Worm (Caenorhabditis elegans) whole organism, L2 larva: ENCODE results near the gene F56D5.9.

Experiments used
- C34F6.9 ChIP-seq: fragments of 150-350 bp; optimal IDR thresholded peaks from 2 replicates; lab custom pipeline; 2014; ENCODE audit warnings: missing biosample characterization, missing genetic modification characterization
- R02D3.7 ChIP-seq: fragments of 150-350 bp; optimal IDR thresholded peaks from 2 replicates; lab custom pipeline; 2014; ENCODE audit warnings: missing biosample characterization, missing genetic modification characterization
- mab-5 ChIP-seq: fragments of 150-350 bp; optimal IDR thresholded peaks from 2 replicates; lab custom pipeline; 2014; ENCODE audit warnings: missing biosample characterization, missing genetic modification characterization
- nhr-12 ChIP-seq: fragments of 150-350 bp; optimal IDR thresholded peaks from 2 replicates; lab custom pipeline; 2014; ENCODE audit warnings: missing biosample characterization, missing genetic modification characterization
- nhr-237 ChIP-seq: fragments of 150-350 bp; optimal IDR thresholded peaks from 2 replicates; lab custom pipeline; 2014; ENCODE audit warnings: missing biosample characterization, missing genetic modification characterization
- nhr-6 ChIP-seq: fragments of 150-350 bp; optimal IDR thresholded peaks from 2 replicates; lab custom pipeline; 2014; ENCODE audit warnings: missing biosample characterization, missing genetic modification characterization
- sma-9 ChIP-seq, 2 experiments: fragments of 150-350 bp in 1 of 2; sonication (generic microtip) in 1 of 2; optimal IDR thresholded peaks; 2 replicates each; lab custom pipeline; 2014 to 2016; ENCODE audit warnings: missing genetic modification characterization in 2 of 2, mild to moderate bottlenecking in 1 of 2, missing biosample characterization in 1 of 2, missing compliant biosample characterization in 1 of 2, missing genetic modification reagents in 1 of 2, moderate library complexity in 1 of 2
- unc-39 ChIP-seq: fragments of 150-350 bp; optimal IDR thresholded peaks from 2 replicates; lab custom pipeline; 2014; ENCODE audit warnings: missing biosample characterization, missing genetic modification characterization
- unc-62 ChIP-seq: fragments of 150-350 bp; optimal IDR thresholded peaks from 2 replicates; lab custom pipeline; 2014; ENCODE audit warnings: missing biosample characterization, missing genetic modification reagents, missing genetic modification characterization

- TF ChIP-seq unc-39 (tag; lab: Kevin White, UChicago) (no peak), nhr-237 (no peak), nhr-12 (tag; lab: Kevin White, UChicago) (no peak), nhr-6 (tag; lab: Kevin White, UChicago) (no peak), R02D3.7 (tag; lab: Kevin White, UChicago) (no peak), C34F6.9 (tag; lab: Kevin White, UChicago) (no peak), sma-9 (GFP tag; optimal IDR thresholded peaks at IDR 0.05; lab: Kevin White, UChicago) (no peak), sma-9 (tag; optimal IDR thresholded peaks at IDR 0.05; lab: Kevin White, UChicago) (no peak), unc-62 (GFP tag; lab: Kevin White, UChicago) (no peak), mab-5 (tag; lab: Kevin White, UChicago) (no peak)
Observed at ce11 chrIV:9397278-9397677, 25.0 kb downstream of the F56D5.9 start, which contains the start of gene F56D5.3.
